Worm (Caenorhabditis elegans) whole organism, L2 larva: ENCODE results near the gene gad-1.

ENCODE experiments used
- egl-27 ChIP-seq: sonication (generic microtip); optimal IDR thresholded peaks from 3 replicates; lab custom pipeline; 2017; ENCODE audit warnings: missing biosample characterization, missing genetic modification reagents, missing genetic modification characterization
- nhr-25 ChIP-seq: fragments of 150-350 bp; sonication (generic microtip); optimal IDR thresholded peaks from 3 replicates; lab custom pipeline; 2014; ENCODE audit warnings: missing biosample characterization, missing genetic modification characterization
- nhr-77 ChIP-seq: fragments of 150-350 bp; optimal IDR thresholded peaks from 2 replicates; lab custom pipeline; 2014; ENCODE audit warnings: missing biosample characterization, missing genetic modification characterization

- no peak for TF ChIP-seq nhr-77 (tag; lab: Kevin White, UChicago)
- TF ChIP-seq nhr-25 (tag; lab: Kevin White, UChicago), result no peak
- no peak for TF ChIP-seq egl-27 (tag; lab: Kevin White, UChicago)
These were observed 37.9 kb upstream of the gad-1 start for ce11 chrV:6471208-6471607.
